Worm (Caenorhabditis elegans): Measurements from ENCODE around the gene ergi-1.

- TF ChIP-seq sptf-1 (tag; optimal IDR thresholded peaks at IDR 0.05) (no peak), snpc-4 (tag; optimal IDR thresholded peaks at IDR 0.05) (no peak), nhr-28 (tag; optimal IDR thresholded peaks at IDR 0.05) (no peak), pha-4 (tag; optimal IDR thresholded peaks at IDR 0.05) (no peak)
Observed at ce11 chrX:2045603-2046002, 10.5 kb upstream of the ergi-1 start.
